Fruit fly (Drosophila melanogaster): ENCODE measurements around the gene BI-1.

BI-1 gene

dm6 chr3L:8346100-8346980 is 37.6 kb upstream of the BI-1 start, which contains the start of the genes CG7182 and GAPcenA (continued):
- TF ChIP-seq CG1024 (GFP tag; IDR thresholded peaks at IDR 0.05) = no peak
- peak; percentile 29 to 72 for TF ChIP-seq Hr51 (GFP tag; optimal IDR thresholded peaks at IDR 0.05)
- no peak; the same call in none of the 3 replicates for TF ChIP-seq CG17361 (GFP tag; IDR thresholded peaks at IDR 0.05)
- TF ChIP-seq Bgb (GFP tag; IDR thresholded peaks at IDR 0.05; ENCODE audit: partially characterized antibody) = peak; percentile 26; the same call in 1 of the 2 replicates
- no peak for TF ChIP-seq CG6254 (GFP tag; optimal IDR thresholded peaks at IDR 0.05)
- TF ChIP-seq Med (GFP tag) = peak; percentile 75
- TF ChIP-seq CG10267 (tag; optimal IDR thresholded peaks at IDR 0.05) = peak; percentile 99
- no peak for TF ChIP-seq HLHmδ (GFP tag; optimal IDR thresholded peaks at IDR 0.05)
- TF ChIP-seq sim (GFP tag; IDR thresholded peaks at IDR 0.05) = no peak
- TF ChIP-seq cas (GFP tag; IDR thresholded peaks at IDR 0.05) = no peak
- TF ChIP-seq CG2120 (GFP tag; optimal IDR thresholded peaks at IDR 0.05) = peak; percentile 70
- TF ChIP-seq NC2α (GFP tag; optimal IDR thresholded peaks at IDR 0.05) = no peak
- TF ChIP-seq sqz (GFP tag; optimal IDR thresholded peaks at IDR 0.05) = peak; percentile 76
- TF ChIP-seq CG8359 (GFP tag; optimal IDR thresholded peaks at IDR 0.05; ENCODE audit: borderline replicate concordance) = no peak
- peak; percentile 77 for TF ChIP-seq Max (GFP tag; optimal IDR thresholded peaks at IDR 0.05)
- peak; percentile 76 for TF ChIP-seq Dek (tag; optimal IDR thresholded peaks at IDR 0.05)
- TF ChIP-seq CG11696 (GFP tag; IDR thresholded peaks at IDR 0.05) = no peak
- peak; percentile 66; the same call in 1 of the 2 replicates for TF ChIP-seq onecut (GFP tag; IDR thresholded peaks at IDR 0.05)
- peak; percentile 86 for TF ChIP-seq CoRest (tag; optimal IDR thresholded peaks at IDR 0.05)
- TF ChIP-seq bsh (GFP tag; optimal IDR thresholded peaks at IDR 0.05) = peak in 1 of 2 experiments; percentile 56
- no peak for TF ChIP-seq oc (tag; optimal IDR thresholded peaks at IDR 0.05)
- no peak for TF ChIP-seq CG1603 (tag; optimal IDR thresholded peaks at IDR 0.05)
- no peak for TF ChIP-seq CG12769 (tag; optimal IDR thresholded peaks at IDR 0.05)
- peak; percentile 34; the same call in 1 of the 2 replicates for TF ChIP-seq CG31224 (GFP tag; IDR thresholded peaks at IDR 0.05)
- TF ChIP-seq CG4707 (GFP tag; optimal IDR thresholded peaks at IDR 0.05) = no peak
- TF ChIP-seq Fer3 (tag; optimal IDR thresholded peaks at IDR 0.05) = peak; percentile 58
- TF ChIP-seq Sry-β (GFP tag; optimal IDR thresholded peaks at IDR 0.05) = no peak
- TF ChIP-seq CG6689 (GFP tag; IDR thresholded peaks at IDR 0.05) = peak; percentile 52; the same call in 1 of the 2 replicates
- peak; percentile 68 for TF ChIP-seq CG10147 (GFP tag; optimal IDR thresholded peaks at IDR 0.05)
- peak; percentile 33; the same call in 1 of the 2 replicates for TF ChIP-seq CG32772 (GFP tag; IDR thresholded peaks at IDR 0.05)
- TF ChIP-seq mld (GFP tag; IDR thresholded peaks at IDR 0.05; ENCODE audit: partially characterized antibody) = no peak
- peak; percentile 25 for TF ChIP-seq maf-S (GFP tag; optimal IDR thresholded peaks at IDR 0.05)
- TF ChIP-seq CG2199 (GFP tag; IDR thresholded peaks at IDR 0.05) = no peak
- peak; percentile 79 for TF ChIP-seq CG18262 (tag; optimal IDR thresholded peaks at IDR 0.05)
- TF ChIP-seq yki (optimal IDR thresholded peaks at IDR 0.05) = no peak
- no peak for TF ChIP-seq grn (GFP tag; optimal IDR thresholded peaks at IDR 0.05)
- peak; percentile 24 for TF ChIP-seq CG6765 (GFP tag; optimal IDR thresholded peaks at IDR 0.05)
- TF ChIP-seq Dll (GFP tag; IDR thresholded peaks at IDR 0.05; ENCODE audit: partially characterized antibody) = peak; percentile 72
- TF ChIP-seq D19B (GFP tag; optimal IDR thresholded peaks at IDR 0.05) = peak; percentile 33
- no peak for TF ChIP-seq usp (GFP tag; optimal IDR thresholded peaks at IDR 0.05)
- TF ChIP-seq ro (GFP tag; IDR thresholded peaks at IDR 0.05) = no peak
- peak; percentile 67 for TF ChIP-seq CG9437 (GFP tag; optimal IDR thresholded peaks at IDR 0.05)
- no peak for TF ChIP-seq Hr39 (optimal IDR thresholded peaks at IDR 0.05)
- no peak for TF ChIP-seq H2.0 (GFP tag; IDR thresholded peaks at IDR 0.05)
- peak; percentile 46 for TF ChIP-seq tgo (GFP tag; IDR thresholded peaks at IDR 0.05)
- no peak for TF ChIP-seq eve (GFP tag; optimal IDR thresholded peaks at IDR 0.05)
- TF ChIP-seq CG15073 (GFP tag; optimal IDR thresholded peaks at IDR 0.05) = no peak
- peak; percentile 58; the same call in 1 of the 3 replicates for TF ChIP-seq CG6791 (GFP tag; IDR thresholded peaks at IDR 0.05; ENCODE audit: partially characterized antibody)
- TF ChIP-seq Taf1 (GFP tag; IDR thresholded peaks at IDR 0.05) = no peak
